Fruit fly (Drosophila melanogaster) whole organism, embryonic: ENCODE measurements around the gene kdn.

Source experiments
- Abd-B ChIP-seq: fragments of 200-800 bp; sonication (Bioruptor generic); optimal IDR thresholded peaks from 2 replicates; lab custom pipeline; 2018; ENCODE audit warnings: missing biosample characterization, mild to moderate bottlenecking, missing genetic modification characterization, moderate library complexity
- Adf1 ChIP-seq: fragments of 200-800 bp; sonication (Bioruptor generic); IDR thresholded peaks from 2 replicates; pipeline ENCODE4 v1.3.6; 2022; ENCODE audit warnings: missing biosample characterization, missing genetic modification characterization
- Atf-2 ChIP-seq: fragments of 200-800 bp; sonication (Bioruptor generic); optimal IDR thresholded peaks from 2 replicates; lab custom pipeline; 2016; ENCODE audit warnings: missing biosample characterization, missing genetic modification characterization
- CG12155 ChIP-seq: fragments of 200-800 bp; sonication (Bioruptor generic); optimal IDR thresholded peaks from 3 replicates; lab custom pipeline; 2016; ENCODE audit warnings: missing biosample characterization, missing genetic modification characterization
- CG12299 ChIP-seq: fragments of 200-800 bp; sonication (Bioruptor generic); optimal IDR thresholded peaks from 2 replicates; lab custom pipeline; 2018; ENCODE audit warnings: missing biosample characterization, mild to moderate bottlenecking, missing genetic modification characterization
- CG12391 ChIP-seq: fragments of 200-800 bp; sonication (Bioruptor generic); optimal IDR thresholded peaks from 3 replicates; lab custom pipeline; 2018; ENCODE audit warnings: missing biosample characterization, mild to moderate bottlenecking, missing genetic modification characterization, moderate library complexity
- CG12744 ChIP-seq: fragments of 200-800 bp; sonication (Bioruptor generic); optimal IDR thresholded peaks from 2 replicates; lab custom pipeline; 2016; ENCODE audit warnings: missing biosample characterization, missing genetic modification characterization
- CG14014 ChIP-seq: fragments of 200-800 bp; sonication (Bioruptor generic); IDR thresholded peaks from 2 replicates; pipeline ENCODE4 v1.3.6; 2022; ENCODE audit warnings: missing biosample characterization, missing genetic modification characterization
- CG14965 ChIP-seq: fragments of 200-800 bp; sonication (Bioruptor generic); optimal IDR thresholded peaks from 2 replicates; lab custom pipeline; 2016; ENCODE audit warnings: missing biosample characterization, missing genetic modification characterization, borderline replicate concordance
- CG15514 ChIP-seq: fragments of 200-800 bp; sonication (Bioruptor generic); optimal IDR thresholded peaks from 3 replicates; lab custom pipeline; 2017; ENCODE audit warnings: missing biosample characterization, missing genetic modification characterization, mild to moderate bottlenecking, moderate library complexity, missing genetic modification reagents
- CG1603 ChIP-seq: fragments of 200-800 bp; sonication (Bioruptor generic); optimal IDR thresholded peaks from 2 replicates; lab custom pipeline; 2019; ENCODE audit warnings: missing biosample characterization, mild to moderate bottlenecking, missing genetic modification characterization, moderate library complexity
- CG16779 ChIP-seq: fragments of 200-800 bp; sonication (Bioruptor generic); IDR thresholded peaks from 2 replicates; pipeline ENCODE4 v1.3.6; 2022; ENCODE audit warnings: missing biosample characterization, missing genetic modification characterization
- CG2678 ChIP-seq: fragments of 200-800 bp; sonication (Bioruptor generic); optimal IDR thresholded peaks from 3 replicates; lab custom pipeline; 2019; ENCODE audit warnings: missing biosample characterization, mild to moderate bottlenecking, missing genetic modification characterization, moderate library complexity
- CG30020 ChIP-seq: fragments of 200-800 bp; optimal IDR thresholded peaks from 2 replicates; lab custom pipeline; 2019; ENCODE audit warnings: missing biosample characterization, mild to moderate bottlenecking, missing genetic modification characterization, moderate library complexity
- CG34422 ChIP-seq: fragments of 200-800 bp; sonication (Bioruptor generic); IDR thresholded peaks from 3 replicates; pipeline ENCODE4 v1.3.6; 2022; ENCODE audit warnings: missing biosample characterization, missing genetic modification characterization
- CG3726 ChIP-seq: fragments of 200-800 bp; sonication (Bioruptor generic); IDR thresholded peaks from 3 replicates; pipeline ENCODE4, ENCODE4 v1.3.6; 2022; ENCODE audit warnings: missing biosample characterization, missing genetic modification characterization
- CG3995 ChIP-seq: fragments of 200-800 bp; sonication (Bioruptor generic); optimal IDR thresholded peaks from 3 replicates; lab custom pipeline; 2016; ENCODE audit warnings: missing biosample characterization, missing genetic modification characterization
- CG6175 ChIP-seq: fragments of 200-800 bp; sonication (Bioruptor generic); IDR thresholded peaks from 3 replicates; pipeline ENCODE4 v1.3.6; 2022; ENCODE audit warnings: missing biosample characterization, missing genetic modification characterization
- CG8089 ChIP-seq: fragments of 200-800 bp; sonication (Bioruptor generic); optimal IDR thresholded peaks from 3 replicates; lab custom pipeline; 2016; ENCODE audit warnings: missing biosample characterization, missing genetic modification characterization
- CG8290 ChIP-seq, 3 experiments: fragments of 200-800 bp; sonication (Bioruptor generic); optimal IDR thresholded peaks; 2 replicates each; lab custom pipeline; 2016 to 2019; ENCODE audit warnings: missing biosample characterization in 3 of 3, missing genetic modification characterization in 3 of 3, mild to moderate bottlenecking in 2 of 3, moderate library complexity in 1 of 3
- ERR ChIP-seq: fragments of 200-800 bp; sonication (Bioruptor generic); optimal IDR thresholded peaks from 2 replicates; lab custom pipeline; 2016; ENCODE audit warnings: missing biosample characterization, missing genetic modification characterization
- Ets65A ChIP-seq: fragments of 200-800 bp; sonication (Bioruptor generic); peaks from one replicate; lab custom pipeline; 2016; ENCODE audit warnings: missing biosample characterization, missing genetic modification characterization
- Hr78 ChIP-seq, 2 experiments: fragments of 200-800 bp in 1 of 2; fragments of >200 bp in 1 of 2; sonication (Bioruptor generic) in 1 of 2; optimal IDR thresholded peaks; 2 replicates each; lab custom pipeline; 2017 to 2019; ENCODE audit warnings: missing biosample characterization in 2 of 2, missing genetic modification characterization in 2 of 2, mild to moderate bottlenecking in 1 of 2, moderate library complexity in 1 of 2
- Jarid2 ChIP-seq: fragments of 200-800 bp; sonication (Bioruptor generic); optimal IDR thresholded peaks from 3 replicates; lab custom pipeline; 2017; ENCODE audit warnings: mild to moderate bottlenecking, missing biosample characterization, missing genetic modification reagents, missing genetic modification characterization
- Meics ChIP-seq: fragments of 200-800 bp; sonication (Bioruptor generic); optimal IDR thresholded peaks from 2 replicates; lab custom pipeline; 2017; ENCODE audit warnings: missing biosample characterization, mild to moderate bottlenecking, missing genetic modification characterization
- NFAT ChIP-seq: fragments of 200-800 bp; sonication (Bioruptor generic); IDR thresholded peaks from 2 replicates; pipeline ENCODE4 v1.3.6; 2022; ENCODE audit warnings: missing biosample characterization, missing genetic modification characterization
- Oli ChIP-seq: fragments of 200-800 bp; sonication (Bioruptor generic); optimal IDR thresholded peaks from 2 replicates; lab custom pipeline; 2018; ENCODE audit warnings: missing biosample characterization, mild to moderate bottlenecking, missing genetic modification characterization, moderate library complexity
- Opbp ChIP-seq: fragments of 200-800 bp; sonication (Bioruptor generic); IDR thresholded peaks from 3 replicates; pipeline ENCODE4 v1.3.6; 2022; ENCODE audit warnings: missing biosample characterization, missing genetic modification characterization; ENCODE audit not compliant: partially characterized antibody
- Rx ChIP-seq: fragments of 200-800 bp; sonication (Bioruptor generic); IDR thresholded peaks from 2 replicates; pipeline ENCODE4 v1.3.6; 2022; ENCODE audit warnings: missing biosample characterization, missing genetic modification characterization
- Usf ChIP-seq: fragments of 200-800 bp; sonication (Bioruptor generic); optimal IDR thresholded peaks from 2 replicates; lab custom pipeline; 2017; ENCODE audit warnings: missing genotype, missing biosample characterization, missing genetic modification characterization
- Xbp1 ChIP-seq: fragments of 200-800 bp; sonication (Bioruptor generic); optimal IDR thresholded peaks from 3 replicates; lab custom pipeline; 2016; ENCODE audit warnings: missing biosample characterization, mild to moderate bottlenecking, missing genetic modification characterization
- Xrp1 ChIP-seq: fragments of 200-800 bp; sonication (Bioruptor generic); IDR thresholded peaks from 2 replicates; pipeline ENCODE4 v1.3.6; 2022; ENCODE audit warnings: missing biosample characterization, missing genetic modification characterization
- dimm ChIP-seq: fragments of 200-800 bp; sonication (Bioruptor generic); IDR thresholded peaks from 2 replicates; pipeline ENCODE4 v1.3.6; 2022; ENCODE audit warnings: missing biosample characterization, missing genetic modification characterization
- dmrt11E ChIP-seq: fragments of 200-800 bp; sonication (Bioruptor generic); optimal IDR thresholded peaks from 3 replicates; lab custom pipeline; 2018; ENCODE audit warnings: missing biosample characterization, mild to moderate bottlenecking, missing genetic modification characterization, moderate library complexity
- dysf ChIP-seq: fragments of 200-800 bp; sonication (Bioruptor generic); IDR thresholded peaks from 3 replicates; pipeline ENCODE4 v1.3.6; 2022; ENCODE audit warnings: missing biosample characterization, missing genetic modification characterization
- grau ChIP-seq: fragments of 200-800 bp; optimal IDR thresholded peaks from 3 replicates; lab custom pipeline; 2019; ENCODE audit warnings: missing biosample characterization, mild to moderate bottlenecking, missing genetic modification characterization, moderate library complexity
- ham ChIP-seq: fragments of 200-800 bp; sonication (Bioruptor generic); IDR thresholded peaks from 2 replicates; pipeline ENCODE4 v1.3.6; 2022; ENCODE audit warnings: missing biosample characterization, missing genetic modification characterization
- hb ChIP-seq: fragments of 200-800 bp; sonication (Bioruptor generic); IDR thresholded peaks from 3 replicates; pipeline ENCODE4 v1.3.6; 2022; ENCODE audit warnings: missing biosample characterization, missing genetic modification characterization; ENCODE audit not compliant: partially characterized antibody
- her ChIP-seq: fragments of 200-800 bp; sonication (Bioruptor generic); optimal IDR thresholded peaks from 2 replicates; lab custom pipeline; 2016; ENCODE audit warnings: missing biosample characterization, missing genetic modification characterization
- knrl ChIP-seq: fragments of 200-800 bp; sonication (Bioruptor generic); IDR thresholded peaks from 3 replicates; pipeline ENCODE4 v1.3.6; 2022; ENCODE audit warnings: missing biosample characterization, missing genetic modification characterization; ENCODE audit not compliant: partially characterized antibody
- lov ChIP-seq, 2 experiments: fragments of 200-800 bp in 1 of 2; fragments of >200 bp in 1 of 2; sonication (Bioruptor generic) in 1 of 2; IDR thresholded peaks in 1 of 2; optimal IDR thresholded peaks in 1 of 2; 2 replicates in 1 of 2; 3 replicates in 1 of 2; pipeline versions ENCODE4 v1.3.6 to Lab custom; 2017 to 2022; ENCODE audit warnings: missing biosample characterization in 1 of 2, missing genetic modification characterization in 1 of 2
- mirr ChIP-seq: fragments of 200-800 bp; sonication (Bioruptor generic); optimal IDR thresholded peaks from 3 replicates; lab custom pipeline; 2018; ENCODE audit warnings: missing biosample characterization, mild to moderate bottlenecking, missing genetic modification characterization
- prd ChIP-seq, 3 experiments: fragments of >200 bp in 2 of 3; fragments of 200-800 bp in 1 of 3; sonication (Bioruptor generic) in 1 of 3; optimal IDR thresholded peaks in 2 of 3; IDR thresholded peaks in 1 of 3; 2 replicates in 2 of 3; 3 replicates in 1 of 3; pipeline versions ENCODE4 v1.3.6 to Lab custom; 2017 to 2022; ENCODE audit warnings: missing biosample characterization in 1 of 3, missing genetic modification characterization in 1 of 3
- sd ChIP-seq: fragments of 200-800 bp; sonication (Bioruptor generic); optimal IDR thresholded peaks from 3 replicates; lab custom pipeline; 2018; ENCODE audit warnings: missing biosample characterization, mild to moderate bottlenecking, missing genetic modification characterization, moderate library complexity
- tgo ChIP-seq: fragments of 200-800 bp; sonication (Bioruptor generic); IDR thresholded peaks from 3 replicates; pipeline ENCODE4 v1.3.6; 2022; ENCODE audit warnings: missing biosample characterization, missing genetic modification characterization
- twi ChIP-seq: fragments of 200-800 bp; optimal IDR thresholded peaks from 2 replicates; lab custom pipeline; 2019; ENCODE audit warnings: missing biosample characterization, mild to moderate bottlenecking, missing genetic modification characterization, moderate library complexity
- zfh1 ChIP-seq: fragments of 200-800 bp; sonication (Bioruptor generic); IDR thresholded peaks from 3 replicates; pipeline ENCODE4 v1.3.6; 2022; ENCODE audit warnings: missing biosample characterization, missing genetic modification characterization

kdn gene

DNA sequence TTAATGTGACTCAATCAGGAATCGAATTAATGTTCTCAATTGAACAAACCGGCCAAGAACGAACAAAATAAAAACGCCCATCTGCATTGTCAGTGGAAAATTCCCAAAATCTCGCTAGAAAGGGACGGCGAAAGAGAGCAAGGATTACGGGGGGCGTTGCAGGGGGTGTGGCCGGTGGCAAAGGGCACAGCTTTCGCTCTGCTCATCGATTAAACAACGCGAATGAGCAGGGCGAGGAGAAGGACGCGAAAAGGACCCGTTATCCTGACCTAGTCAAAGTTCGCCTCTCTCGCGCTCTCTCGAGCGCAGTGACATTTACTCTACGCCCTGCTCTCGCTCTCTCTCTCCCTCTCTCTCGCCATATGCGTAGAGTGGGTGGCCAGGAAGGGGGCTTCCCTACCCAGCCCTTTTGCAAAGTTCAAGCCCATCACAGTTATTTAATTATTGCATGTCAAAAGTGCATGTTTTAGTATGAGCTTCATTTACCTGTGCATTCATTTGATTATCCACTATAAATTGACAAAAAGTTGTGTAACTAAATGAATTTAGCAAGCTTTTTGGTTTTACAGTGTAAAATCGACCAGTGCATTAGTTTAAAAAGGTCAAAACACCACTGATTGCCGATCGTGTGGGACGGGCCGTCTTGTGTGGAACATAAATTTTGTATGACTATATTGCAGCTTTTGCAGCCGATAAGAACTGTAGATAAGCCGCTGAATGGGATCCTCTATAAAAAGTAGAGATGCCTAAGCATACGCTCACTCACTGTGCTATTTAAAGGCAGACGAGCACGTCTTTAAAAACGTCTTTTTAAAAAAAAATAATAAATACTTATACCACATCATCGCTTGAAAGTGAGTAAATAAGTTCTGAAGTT is 11.5 kb upstream of the kdn start (continued):
- TF ChIP-seq CG2678 (tag; lab: Kevin White, UChicago): peak; percentile 41
- peak; percentile 29 for TF ChIP-seq Meics (GFP tag; lab: Kevin White, UChicago)
- TF ChIP-seq CG8290 (GFP tag; optimal IDR thresholded peaks at IDR 0.05; lab: Kevin White, UChicago): no peak
- peak in 1 of 2 experiments; percentile 32 for TF ChIP-seq CG8290 (tag; optimal IDR thresholded peaks at IDR 0.05; lab: Kevin White, UChicago)
- no peak for TF ChIP-seq CG14965 (GFP tag; lab: Kevin White, UChicago)
- peak; percentile 31 for TF ChIP-seq CG1603 (tag; lab: Kevin White, UChicago)
- TF ChIP-seq Atf-2 (GFP tag; lab: Kevin White, UChicago): no peak
- no peak for TF ChIP-seq CG12391
- TF ChIP-seq her: no peak
- TF ChIP-seq Xrp1 (GFP tag; lab: Robert Waterston, UW): peak; percentile 22; the same call in 1 of the 2 replicates
- TF ChIP-seq Hr78 (GFP tag; optimal IDR thresholded peaks at IDR 0.05; lab: Kevin White, UChicago): peak in 1 of 2 experiments; percentile 9
- TF ChIP-seq Ets65A (GFP tag; lab: Kevin White, UChicago): no peak
- no peak for TF ChIP-seq dmrt11E (tag; lab: Kevin White, UChicago)
- TF ChIP-seq ERR: no peak
- TF ChIP-seq dysf (GFP tag; lab: Robert Waterston, UW): 0 out of 3 replicates have a peak, but pooled peaks have one; percentile 46
- TF ChIP-seq knrl (GFP tag; lab: Robert Waterston, UW): no peak
- 0 out of 2 replicates have a peak, but pooled peaks have one; percentile 38 for TF ChIP-seq CG14014 (GFP tag; lab: Robert Waterston, UW)
- no peak for TF ChIP-seq prd (optimal IDR thresholded peaks at IDR 0.05; lab: Kevin White, UChicago)
- TF ChIP-seq prd (GFP tag; IDR thresholded peaks at IDR 0.05; lab: Robert Waterston, UW): no peak; the same call in 2 of the 3 replicates
- TF ChIP-seq CG3995 (GFP tag; lab: Kevin White, UChicago): no peak
- no peak for TF ChIP-seq CG12299 (tag; lab: Kevin White, UChicago)
- no peak for TF ChIP-seq Usf (GFP tag; lab: Kevin White, UChicago)
- no peak for TF ChIP-seq CG30020 (tag; lab: Kevin White, UChicago)
- no peak for TF ChIP-seq CG6175 (GFP tag; lab: Robert Waterston, UW)
- no peak for TF ChIP-seq CG15514 (GFP tag; lab: Kevin White, UChicago)
- TF ChIP-seq NFAT (GFP tag; lab: Robert Waterston, UW): 0 out of 2 replicates have a peak, but pooled peaks have one; percentile 4
- TF ChIP-seq CG16779: no peak
- TF ChIP-seq Jarid2 (GFP tag; lab: Kevin White, UChicago): no peak
- no peak for TF ChIP-seq ham (GFP tag; lab: Robert Waterston, UW)
- no peak for TF ChIP-seq Rx (GFP tag; lab: Robert Waterston, UW)
- TF ChIP-seq dimm: no peak
- no peak for TF ChIP-seq Adf1 (GFP tag; lab: Robert Waterston, UW)
- TF ChIP-seq Xbp1 (GFP tag; lab: Kevin White, UChicago): peak; percentile 38
- TF ChIP-seq lov (optimal IDR thresholded peaks at IDR 0.05; lab: Kevin White, UChicago): no peak
- TF ChIP-seq lov (GFP tag; IDR thresholded peaks at IDR 0.05; lab: Robert Waterston, UW): no peak
- no peak for TF ChIP-seq CG34422 (GFP tag; lab: Robert Waterston, UW)
- peak; percentile 18 for TF ChIP-seq Oli
- no peak for TF ChIP-seq sd (tag; lab: Kevin White, UChicago)
- TF ChIP-seq Abd-B (GFP tag; lab: Kevin White, UChicago): no peak
- no peak for TF ChIP-seq CG12744 (GFP tag; lab: Kevin White, UChicago)
- 0 out of 3 replicates have a peak, but pooled peaks have one; percentile 30 for TF ChIP-seq tgo
- no peak for TF ChIP-seq Opbp (GFP tag; lab: Robert Waterston, UW)
- no peak for TF ChIP-seq twi (tag; lab: Kevin White, UChicago)
- TF ChIP-seq grau (tag; lab: Kevin White, UChicago): peak; percentile 4
- no peak for TF ChIP-seq CG8089 (GFP tag; lab: Kevin White, UChicago)
- no peak for TF ChIP-seq mirr (GFP tag; lab: Kevin White, UChicago)
- TF ChIP-seq zfh1 (GFP tag; lab: Robert Waterston, UW): 0 out of 3 replicates have a peak, but pooled peaks have one; percentile 30
- TF ChIP-seq CG12155: peak; percentile 8
- no peak for TF ChIP-seq hb (GFP tag; lab: Robert Waterston, UW)
- TF ChIP-seq CG3726: no peak
